Fruit fly (Drosophila melanogaster) whole organism, wandering third instar larva: ENCODE measurements around the gene Cyp313a3.

Experiments
- Abd-B ChIP-seq: fragments of >200 bp; optimal IDR thresholded peaks from 2 replicates; lab custom pipeline; 2017; ENCODE audit warnings: missing biosample characterization, missing genetic modification characterization
- CG32264 ChIP-seq: fragments of 200-800 bp; sonication (Bioruptor generic); optimal IDR thresholded peaks from 2 replicates; lab custom pipeline; 2016; ENCODE audit warnings: missing biosample characterization, missing genetic modification characterization
- CrebA ChIP-seq: fragments of 200-800 bp; sonication (Bioruptor generic); optimal IDR thresholded peaks from 2 replicates; lab custom pipeline; 2016; ENCODE audit warnings: missing biosample characterization, mild to moderate bottlenecking, missing genetic modification characterization, borderline replicate concordance
- Dfd ChIP-seq: fragments of >200 bp; optimal IDR thresholded peaks from 2 replicates; lab custom pipeline; 2017; ENCODE audit warnings: missing biosample characterization, missing genetic modification characterization
- Dif ChIP-seq: fragments of 200-275, 200-300 bp; sonication (Bioruptor generic); optimal IDR thresholded peaks from 2 replicates; lab custom pipeline; 2018; ENCODE audit warnings: missing biosample characterization, missing genetic modification characterization; ENCODE audit not compliant: partially characterized antibody
- GATAd ChIP-seq: sonication (Bioruptor generic); optimal IDR thresholded peaks from 2 replicates; lab custom pipeline; 2016; ENCODE audit warnings: missing biosample characterization, missing genetic modification characterization
- HLH106 ChIP-seq: fragments of 200-800 bp; optimal IDR thresholded peaks from 3 replicates; lab custom pipeline; 2019; ENCODE audit warnings: missing biosample characterization, mild to moderate bottlenecking, missing genetic modification characterization, moderate library complexity
- Hnf4 ChIP-seq: fragments of 200-800 bp; sonication (Bioruptor generic); optimal IDR thresholded peaks from 2 replicates; lab custom pipeline; 2016; ENCODE audit warnings: missing biosample characterization, mild to moderate bottlenecking, missing genetic modification characterization
- Hr78 ChIP-seq: fragments of >200 bp; optimal IDR thresholded peaks from 2 replicates; lab custom pipeline; 2017; ENCODE audit warnings: missing biosample characterization, missing genetic modification characterization
- Jra ChIP-seq: sonication (Bioruptor generic); optimal IDR thresholded peaks from 2 replicates; lab custom pipeline; 2016; ENCODE audit warnings: missing biosample characterization, missing genetic modification characterization
- Mio ChIP-seq: sonication (Bioruptor generic); optimal IDR thresholded peaks from 2 replicates; lab custom pipeline; 2016; ENCODE audit warnings: missing biosample characterization, missing genetic modification characterization
- OdsH ChIP-seq: fragments of 200-800 bp; sonication (Bioruptor generic); optimal IDR thresholded peaks from 2 replicates; lab custom pipeline; 2016; ENCODE audit warnings: missing biosample characterization, mild to moderate bottlenecking, missing genetic modification characterization
- Rel ChIP-seq, 2 experiments: fragments of 200-800 bp; sonication (Bioruptor generic) in 1 of 2; optimal IDR thresholded peaks; 2 replicates in 1 of 2; 3 replicates in 1 of 2; lab custom pipeline; 2016 to 2019; ENCODE audit warnings: mild to moderate bottlenecking in 2 of 2, missing biosample characterization in 2 of 2, missing genetic modification characterization in 2 of 2, moderate library complexity in 1 of 2
- Vsx2 ChIP-seq: fragments of 200-300, 225-300 bp; sonication (Bioruptor generic); optimal IDR thresholded peaks from 2 replicates; lab custom pipeline; 2018; ENCODE audit warnings: missing biosample characterization, missing genetic modification characterization; ENCODE audit not compliant: partially characterized antibody
- br ChIP-seq: fragments of 200-800 bp; sonication (Bioruptor generic); optimal IDR thresholded peaks from 2 replicates; lab custom pipeline; 2016; ENCODE audit warnings: missing biosample characterization, missing genetic modification characterization
- brk ChIP-seq: fragments of 200-800 bp; sonication (Bioruptor generic); optimal IDR thresholded peaks from 2 replicates; lab custom pipeline; 2016; ENCODE audit warnings: missing biosample characterization, mild to moderate bottlenecking, missing genetic modification characterization
- dl ChIP-seq, 2 experiments: fragments of 175-275, 200-275 bp in 1 of 2; fragments of 200-275 bp in 1 of 2; sonication (Bioruptor generic); optimal IDR thresholded peaks; lab custom pipeline; 2018; ENCODE audit warnings: mild to moderate bottlenecking in 2 of 2, missing biosample characterization in 2 of 2, missing genetic modification characterization in 2 of 2, moderate library complexity in 2 of 2; ENCODE audit not compliant: partially characterized antibody in 2 of 2, insufficient read depth in 1 of 2
- dsf ChIP-seq: sonication (Bioruptor generic); optimal IDR thresholded peaks from 2 replicates; lab custom pipeline; 2016; ENCODE audit warnings: missing biosample characterization, missing genetic modification characterization, borderline replicate concordance
- foxo ChIP-seq, 2 experiments: fragments of 200-800 bp; sonication (Bioruptor generic); optimal IDR thresholded peaks; 2 replicates in 1 of 2; 3 replicates in 1 of 2; lab custom pipeline; 2016 to 2017; ENCODE audit warnings: missing biosample characterization in 2 of 2, missing genetic modification characterization in 2 of 2
- fru ChIP-seq: fragments of 200-800 bp; sonication (Bioruptor generic); optimal IDR thresholded peaks from 3 replicates; lab custom pipeline; 2016; ENCODE audit warnings: missing biosample characterization, mild to moderate bottlenecking, missing genetic modification characterization
- jim ChIP-seq: fragments of 175-275, 200-325 bp; sonication (Bioruptor generic); optimal IDR thresholded peaks from 2 replicates; lab custom pipeline; 2016; ENCODE audit warnings: missing biosample characterization, mild to moderate bottlenecking, missing genetic modification characterization
- pan ChIP-seq: fragments of >200 bp; optimal IDR thresholded peaks from 2 replicates; lab custom pipeline; 2017
- psq ChIP-seq: fragments of 200-800 bp; sonication (Bioruptor generic); optimal IDR thresholded peaks from 3 replicates; lab custom pipeline; 2017; ENCODE audit warnings: missing biosample characterization, mild to moderate bottlenecking, missing genetic modification characterization, moderate library complexity
- sage ChIP-seq: fragments of 200-800 bp; sonication (Bioruptor generic); optimal IDR thresholded peaks from 2 replicates; lab custom pipeline; 2016; ENCODE audit warnings: missing biosample characterization, mild to moderate bottlenecking, missing genetic modification characterization
- tai ChIP-seq: sonication (Bioruptor generic); optimal IDR thresholded peaks from 2 replicates; lab custom pipeline; 2016; ENCODE audit warnings: missing biosample characterization, missing genetic modification characterization
- usp ChIP-seq: fragments of >200 bp; optimal IDR thresholded peaks from 2 replicates; lab custom pipeline; 2017; ENCODE audit warnings: missing biosample characterization, missing genetic modification characterization
- woc ChIP-seq: sonication (Bioruptor generic); optimal IDR thresholded peaks from 2 replicates; lab custom pipeline; 2016; ENCODE audit warnings: missing biosample characterization, mild to moderate bottlenecking, missing genetic modification characterization

The Cyp313a3 gene

dm6 chr3R:12270590-12270989 is 31.5 kb upstream of the Cyp313a3 start, which contains the start of gene CG17738:
Gene CG17738, plus strand, starts transcription at chr3R:12270890.
- TF ChIP-seq CG32264 (GFP tag; lab: Kevin White, UChicago) (no peak), woc (no peak), dl (GFP tag; optimal IDR thresholded peaks at IDR 0.05; lab: Kevin White, UChicago; ENCODE audit: insufficient read depth in 1 of 2, partially characterized antibody in 2 of 2) (no peak), jim (no peak), pan (lab: Kevin White, UChicago) (no peak), CrebA (GFP tag; lab: Kevin White, UChicago) (no peak), dsf (no peak), Mio (GFP tag; lab: Kevin White, UChicago) (no peak), Hnf4 (GFP tag; lab: Kevin White, UChicago) (no peak), brk (GFP tag; lab: Kevin White, UChicago) (no peak), HLH106 (tag; lab: Kevin White, UChicago) (no peak), Rel (GFP tag; optimal IDR thresholded peaks at IDR 0.05; lab: Kevin White, UChicago) (no peak), Rel (tag; optimal IDR thresholded peaks at IDR 0.05; lab: Kevin White, UChicago) (no peak), sage (GFP tag; lab: Kevin White, UChicago) (no peak), Vsx2 (GFP tag; lab: Kevin White, UChicago) (no peak), br (GFP tag; lab: Kevin White, UChicago) (no peak), Hr78 (GFP tag; lab: Kevin White, UChicago) (no peak)

- TF ChIP-seq Rel (GFP tag; optimal IDR thresholded peaks at IDR 0.05; lab: Kevin White, UChicago) (no peak), Rel (tag; optimal IDR thresholded peaks at IDR 0.05; lab: Kevin White, UChicago) (peak; percentile 92), fru (no peak)
Observed at dm6 chr3R:12269889-12270403, 30.9 kb upstream of the Cyp313a3 start.

- no peak for TF ChIP-seq fru
- TF ChIP-seq GATAd (GFP tag; lab: Kevin White, UChicago) = no peak
- TF ChIP-seq dsf = no peak
- no peak for TF ChIP-seq Hr78 (GFP tag; lab: Kevin White, UChicago)
- no peak for TF ChIP-seq pan (lab: Kevin White, UChicago)
Observed at dm6 chr3R:12260669-12261068, 21.6 kb upstream of the Cyp313a3 start, which contains the start of gene CG44038. Gene CG44038, plus strand, starts transcription at chr3R:12260969.

- TF ChIP-seq Abd-B (no peak), Hr78 (GFP tag; lab: Kevin White, UChicago) (no peak), OdsH (GFP tag; lab: Kevin White, UChicago) (no peak), jim (no peak)
Observed at dm6 chr3R:12259819-12260218, 20.8 kb upstream of the Cyp313a3 start.

- TF ChIP-seq Dfd (GFP tag; lab: Kevin White, UChicago) (no peak), psq (GFP tag; lab: Kevin White, UChicago) (no peak), Rel (GFP tag; optimal IDR thresholded peaks at IDR 0.05; lab: Kevin White, UChicago) (no peak), Rel (tag; optimal IDR thresholded peaks at IDR 0.05; lab: Kevin White, UChicago) (peak; percentile 54), CrebA (GFP tag; lab: Kevin White, UChicago) (no peak), tai (no peak), Dif (GFP tag; lab: Kevin White, UChicago) (no peak), dsf (no peak), Jra (no peak)
- TF ChIP-seq, all 38 proteins: peak for 1
Observed at dm6 chr3R:12259013-12259412, 19.9 kb upstream of the Cyp313a3 start.

dm6 chr3R:12258437-12258836 is 19.4 kb upstream of the Cyp313a3 start, which contains the start of the genes CG44037 and svp:
Gene CG44037, plus strand, starts transcription at chr3R:12258737.
Gene svp, plus strand, starts transcription at chr3R:12258737.
- TF ChIP-seq Vsx2 (GFP tag; lab: Kevin White, UChicago) (no peak), usp (no peak), dsf (no peak), tai (no peak), sage (GFP tag; lab: Kevin White, UChicago) (no peak), foxo (GFP tag; optimal IDR thresholded peaks at IDR 0.05; lab: Kevin White, UChicago) (no peak)
